Worm (Caenorhabditis elegans) whole organism, young adult: Measurements from ENCODE around the gene idpp-3.

Source experiments
- C06A6.2 ChIP-seq: fragments of 200-800 bp; sonication (Bioruptor generic); conservative IDR thresholded peaks from 2 replicates; pipeline ENCODE4 v1.3.6; 2022; ENCODE audit warnings: missing genetic modification characterization, missing compliant biosample characterization
- F49E8.2 ChIP-seq: sonication (generic microtip); optimal IDR thresholded peaks from 3 replicates; lab custom pipeline; 2017; ENCODE audit warnings: missing genetic modification characterization, mild to moderate bottlenecking, missing compliant biosample characterization, antibody characterized with exemption, moderate library complexity; ENCODE audit not compliant: insufficient read depth
- F52B5.7 ChIP-seq: sonication (generic microtip); optimal IDR thresholded peaks from 2 replicates; lab custom pipeline; 2016; ENCODE audit warnings: mild to moderate bottlenecking, missing genetic modification characterization, missing compliant biosample characterization
- F57A8.1 ChIP-seq: fragments of 200-800 bp; sonication (Bioruptor generic); optimal IDR thresholded peaks from 2 replicates; lab custom pipeline; 2018; ENCODE audit warnings: mild to moderate bottlenecking, missing genetic modification characterization, moderate library complexity, missing compliant biosample characterization
- T07F8.4 ChIP-seq: sonication (generic microtip); optimal IDR thresholded peaks from 2 replicates; lab custom pipeline; 2016; ENCODE audit warnings: mild to moderate bottlenecking, missing genetic modification characterization, moderate library complexity, missing compliant biosample characterization
- Y53F4B.3 ChIP-seq: fragments of 200-800 bp; sonication (Bioruptor generic); IDR thresholded peaks from 2 replicates; pipeline ENCODE4 v1.3.6; 2022; ENCODE audit warnings: missing genetic modification reagents, missing genetic modification characterization, missing compliant biosample characterization
- Y95B8A.8 ChIP-seq: fragments of 200-800 bp; sonication (Bioruptor generic); IDR thresholded peaks from 2 replicates; pipeline ENCODE4 v1.3.6; 2022; ENCODE audit warnings: missing genetic modification reagents, missing genetic modification characterization, missing compliant biosample characterization
- ZK185.1 ChIP-seq: sonication (generic microtip); optimal IDR thresholded peaks from 2 replicates; lab custom pipeline; 2016; ENCODE audit warnings: mild to moderate bottlenecking, missing genetic modification characterization, missing compliant biosample characterization; ENCODE audit not compliant: poor library complexity, severe bottlenecking
- attf-5 ChIP-seq: fragments of 200-800 bp; sonication (Bioruptor generic); optimal IDR thresholded peaks from 2 replicates; lab custom pipeline; 2018; ENCODE audit warnings: mild to moderate bottlenecking, missing genetic modification characterization, missing compliant biosample characterization
- attf-6 ChIP-seq: fragments of 200-800 bp; sonication (Bioruptor generic); IDR thresholded peaks from 2 replicates; pipeline ENCODE4 v1.3.6; 2022; ENCODE audit warnings: missing genetic modification reagents, missing genetic modification characterization, missing compliant biosample characterization
- ceh-100 ChIP-seq: fragments of 200-800 bp; sonication (Bioruptor generic); IDR thresholded peaks from 2 replicates; pipeline ENCODE4 v1.3.6; 2022; ENCODE audit warnings: missing genetic modification reagents, missing genetic modification characterization, missing compliant biosample characterization
- ceh-27 ChIP-seq: fragments of 200-800 bp; sonication (Bioruptor generic); optimal IDR thresholded peaks from 2 replicates; lab custom pipeline; 2018; ENCODE audit warnings: mild to moderate bottlenecking, missing genetic modification characterization, moderate library complexity, missing compliant biosample characterization
- chd-7 ChIP-seq: sonication (generic microtip); optimal IDR thresholded peaks from 2 replicates; lab custom pipeline; 2016; ENCODE audit warnings: mild to moderate bottlenecking, missing genetic modification characterization, moderate library complexity, missing compliant biosample characterization
- dpl-1 ChIP-seq: fragments of 150-350 bp; optimal IDR thresholded peaks from 2 replicates; lab custom pipeline; 2014; ENCODE audit warnings: missing biosample characterization, missing genetic modification reagents, missing genetic modification characterization
- egrh-3 ChIP-seq: fragments of 200-800 bp; sonication (Bioruptor generic); IDR thresholded peaks from 2 replicates; pipeline ENCODE4 v1.3.6; 2022; ENCODE audit warnings: missing genetic modification reagents, missing genetic modification characterization, missing compliant biosample characterization
- ets-4 ChIP-seq: fragments of 200-800 bp; sonication (Bioruptor generic); optimal IDR thresholded peaks from 2 replicates; lab custom pipeline; 2018; ENCODE audit warnings: mild to moderate bottlenecking, missing genetic modification characterization, missing compliant biosample characterization
- fkh-3 ChIP-seq: sonication (generic microtip); optimal IDR thresholded peaks from 2 replicates; lab custom pipeline; 2016; ENCODE audit warnings: mild to moderate bottlenecking, missing genetic modification characterization, missing compliant biosample characterization
- hlh-26 ChIP-seq: fragments of 200-800 bp; sonication (Bioruptor generic); conservative IDR thresholded peaks from 2 replicates; pipeline ENCODE4 v1.3.6; 2022; ENCODE audit warnings: missing genetic modification reagents, missing genetic modification characterization, missing compliant biosample characterization
- hmg-1.2 ChIP-seq: fragments of 200-800 bp; sonication (Bioruptor generic); IDR thresholded peaks from 2 replicates; pipeline ENCODE4 v1.3.6; 2022; ENCODE audit warnings: missing genetic modification reagents, missing genetic modification characterization, missing compliant biosample characterization
- hrde-1 ChIP-seq: sonication (generic microtip); optimal IDR thresholded peaks from 2 replicates; lab custom pipeline; 2016; ENCODE audit warnings: missing genetic modification characterization, mild to moderate bottlenecking, missing compliant biosample characterization, moderate library complexity, missing genotype, missing genetic modification reagents, borderline replicate concordance
- let-607 ChIP-seq, 2 experiments: fragments of 200-800 bp in 1 of 2; sonication (Bioruptor generic) in 1 of 2; sonication (generic microtip) in 1 of 2; optimal IDR thresholded peaks; 2 replicates each; lab custom pipeline; 2016 to 2018; ENCODE audit warnings: mild to moderate bottlenecking in 2 of 2, missing compliant biosample characterization in 2 of 2, missing genetic modification characterization in 2 of 2, moderate library complexity in 2 of 2, missing genotype in 1 of 2
- lin-40 ChIP-seq: sonication (generic microtip); optimal IDR thresholded peaks from 2 replicates; lab custom pipeline; 2016; ENCODE audit warnings: missing genetic modification characterization, mild to moderate bottlenecking, missing compliant biosample characterization, missing genotype, missing genetic modification reagents
- lir-1 ChIP-seq: fragments of 200-800 bp; sonication (Bioruptor generic); conservative IDR thresholded peaks from 2 replicates; pipeline ENCODE4 v1.3.6; 2022; ENCODE audit warnings: missing genetic modification reagents, missing genetic modification characterization, missing compliant biosample characterization
- mcd-1 ChIP-seq: fragments of 200-800 bp; sonication (Bioruptor generic); IDR thresholded peaks from 2 replicates; pipeline ENCODE4 v1.3.6; 2022; ENCODE audit warnings: missing genetic modification reagents, missing genetic modification characterization, missing compliant biosample characterization
- nfyb-1 ChIP-seq: fragments of 200-800 bp; sonication (Bioruptor generic); IDR thresholded peaks from 2 replicates; pipeline ENCODE4 v1.3.6; 2022; ENCODE audit warnings: missing genetic modification reagents, missing genetic modification characterization, missing compliant biosample characterization
- nhr-179 ChIP-seq: sonication (generic microtip); optimal IDR thresholded peaks from 2 replicates; lab custom pipeline; 2016; ENCODE audit warnings: mild to moderate bottlenecking, missing genetic modification characterization, missing compliant biosample characterization
- nhr-80 ChIP-seq: sonication (generic microtip); optimal IDR thresholded peaks from 2 replicates; lab custom pipeline; 2016; ENCODE audit warnings: missing genetic modification characterization, missing compliant biosample characterization
- snpc-1.1 ChIP-seq: sonication (generic microtip); optimal IDR thresholded peaks from 2 replicates; lab custom pipeline; 2017; ENCODE audit warnings: missing genetic modification characterization, mild to moderate bottlenecking, missing compliant biosample characterization, antibody characterized with exemption, moderate library complexity, missing genotype, missing genetic modification reagents; ENCODE audit not compliant: insufficient read depth
- snpc-3.4 ChIP-seq: sonication (generic microtip); optimal IDR thresholded peaks from 2 replicates; lab custom pipeline; 2017; ENCODE audit warnings: missing genetic modification characterization, mild to moderate bottlenecking, missing compliant biosample characterization, antibody characterized with exemption, moderate library complexity, missing genotype, missing genetic modification reagents
- snpc-4 ChIP-seq, 5 experiments: fragments of 150-350 bp in 1 of 5; sonication (generic microtip) in 4 of 5; optimal IDR thresholded peaks; 2 replicates each; lab custom pipeline; 2014 to 2018; ENCODE audit warnings: missing genetic modification characterization in 5 of 5, missing biosample characterization in 3 of 5, antibody characterized with exemption in 2 of 5, mild to moderate bottlenecking in 2 of 5, missing compliant biosample characterization in 2 of 5, missing genotype in 2 of 5, moderate library complexity in 2 of 5, missing genetic modification reagents in 1 of 5
- tlf-1 ChIP-seq: fragments of 200-800 bp; sonication (Bioruptor generic); optimal IDR thresholded peaks from 2 replicates; lab custom pipeline; 2018; ENCODE audit warnings: mild to moderate bottlenecking, missing genetic modification characterization, missing compliant biosample characterization
- unc-130 ChIP-seq: sonication (generic microtip); optimal IDR thresholded peaks from 2 replicates; lab custom pipeline; 2016; ENCODE audit warnings: missing genetic modification reagents, missing genetic modification characterization, missing compliant biosample characterization
- unc-62 ChIP-seq: fragments of 150-350 bp; optimal IDR thresholded peaks from 2 replicates; lab custom pipeline; 2014; ENCODE audit warnings: missing biosample characterization, missing genetic modification reagents, missing genetic modification characterization
- zfh-2 ChIP-seq: fragments of 200-800 bp; sonication (Bioruptor generic); conservative IDR thresholded peaks from 2 replicates; pipeline ENCODE4 v1.3.6; 2022; ENCODE audit warnings: missing genetic modification reagents, missing genetic modification characterization, missing compliant biosample characterization
- ztf-18 ChIP-seq: sonication (generic microtip); optimal IDR thresholded peaks from 2 replicates; lab custom pipeline; 2016; ENCODE audit warnings: missing genotype, mild to moderate bottlenecking, missing genetic modification characterization, missing compliant biosample characterization
- ztf-22 ChIP-seq: fragments of 200-800 bp; sonication (Bioruptor generic); optimal IDR thresholded peaks from 2 replicates; lab custom pipeline; 2018; ENCODE audit warnings: mild to moderate bottlenecking, missing genetic modification characterization, moderate library complexity, missing compliant biosample characterization
- ztf-25 ChIP-seq: fragments of 200-800 bp; sonication (Bioruptor generic); IDR thresholded peaks from 2 replicates; pipeline ENCODE4 v1.3.6; 2022; ENCODE audit warnings: missing genetic modification reagents, missing genetic modification characterization, missing compliant biosample characterization
- ztf-28 ChIP-seq: fragments of 200-800 bp; sonication (Bioruptor generic); IDR thresholded peaks from 2 replicates; pipeline ENCODE4 v1.3.6; 2022; ENCODE audit warnings: missing genetic modification reagents, missing genetic modification characterization, missing compliant biosample characterization

idpp-3 gene

DNA sequence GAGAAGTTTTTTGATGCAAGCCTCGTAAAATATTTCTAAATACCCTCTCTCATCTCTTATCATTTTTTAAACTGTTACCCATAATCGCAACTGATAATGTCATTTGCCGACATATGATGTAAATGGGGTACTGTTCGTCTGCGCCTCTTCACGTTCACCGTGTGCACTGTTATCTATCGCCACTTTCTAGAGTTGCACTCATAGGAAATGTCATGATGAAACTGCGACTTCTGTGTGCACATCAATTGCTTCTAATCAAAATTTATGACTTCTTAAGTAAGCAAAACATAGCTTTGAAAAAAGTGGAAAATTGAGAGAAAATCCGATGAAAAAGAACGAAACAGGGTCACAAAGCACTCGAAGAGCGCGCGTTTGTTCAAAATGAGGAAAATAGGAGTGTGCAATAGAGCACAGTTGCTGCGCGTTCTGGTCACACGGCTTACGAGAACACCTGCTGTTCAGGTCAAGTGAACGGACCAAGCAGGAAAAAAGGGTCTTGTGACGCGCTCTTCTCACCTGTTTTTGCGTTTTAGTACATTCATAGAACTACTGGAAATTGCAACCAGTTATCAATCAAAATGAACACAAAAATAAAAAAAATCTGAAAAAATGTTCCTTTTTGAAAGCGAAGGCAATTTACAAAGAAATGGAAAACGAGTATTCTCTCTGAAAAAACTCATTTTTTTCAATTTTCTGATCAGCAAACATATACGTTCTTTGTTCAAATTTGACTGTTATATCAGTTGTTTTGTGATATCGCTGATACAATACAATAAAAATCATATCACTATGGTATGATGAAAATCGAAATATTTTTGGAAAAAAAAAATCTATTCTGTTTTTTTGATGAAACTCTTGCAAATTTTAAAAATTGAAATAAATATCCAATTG is 14.7 kb downstream of the idpp-3 start (continued):
- TF ChIP-seq nhr-179 (tag; lab: Kevin White, UChicago) (no peak), mcd-1 (GFP tag; lab: Robert Waterston, UW) (peak; percentile 75), ceh-27 (GFP tag; lab: Kevin White, UChicago) (peak; percentile 36), hrde-1 (tag; lab: Kevin White, UChicago) (no peak), F49E8.2 (tag; lab: Kevin White, UChicago) (no peak), ets-4 (GFP tag; lab: Kevin White, UChicago) (peak; percentile 69), T07F8.4 (tag; lab: Kevin White, UChicago) (no peak), dpl-1 (GFP tag; lab: Kevin White, UChicago) (no peak), C06A6.2 (GFP tag; lab: Robert Waterston, UW) (no peak), ZK185.1 (tag; lab: Kevin White, UChicago) (no peak), chd-7 (tag; lab: Kevin White, UChicago) (no peak), nhr-80 (tag; lab: Kevin White, UChicago) (peak; percentile 93), hlh-26 (no peak), ztf-25 (GFP tag; lab: Robert Waterston, UW) (no peak), ztf-28 (GFP tag; lab: Robert Waterston, UW) (no peak), F57A8.1 (GFP tag; lab: Kevin White, UChicago) (no peak), ceh-100 (no peak), nfyb-1 (GFP tag; lab: Robert Waterston, UW) (0 out of 2 replicates have a peak, but pooled peaks have one; percentile 35), attf-5 (peak; percentile 32), hmg-1.2 (GFP tag; lab: Robert Waterston, UW) (peak; percentile 58; the same call in 1 of the 2 replicates), zfh-2 (no peak; the same call in 1 of the 2 replicates), lin-40 (tag; lab: Kevin White, UChicago) (no peak), F52B5.7 (no peak), unc-130 (GFP tag; lab: Kevin White, UChicago) (no peak), ztf-22 (GFP tag; lab: Kevin White, UChicago) (peak; percentile 49)

ce11 chrX:14946217-14946463 is 15.2 kb downstream of the idpp-3 start, which contains the start of gene mrp-5:
Gene mrp-5, minus strand, starts transcription at chrX:14946317.
- TF ChIP-seq unc-62 (no peak), snpc-3.4 (tag; lab: Kevin White, UChicago) (no peak), egrh-3 (GFP tag; lab: Robert Waterston, UW) (no peak), Y95B8A.8 (GFP tag; lab: Robert Waterston, UW) (no peak), lir-1 (GFP tag; lab: Robert Waterston, UW) (no peak), Y53F4B.3 (GFP tag; lab: Robert Waterston, UW) (no peak), snpc-4 (GFP tag; optimal IDR thresholded peaks at IDR 0.05; lab: Kevin White, UChicago) (no peak), snpc-4 (tag; optimal IDR thresholded peaks at IDR 0.05; lab: Kevin White, UChicago) (no peak), ztf-18 (tag; lab: Kevin White, UChicago) (no peak)
- TF ChIP-seq, all 124 proteins: peak for 0

ce11 chrX:14938188-14938587 is 23.2 kb downstream of the idpp-3 start:
- TF ChIP-seq attf-6 (GFP tag; lab: Robert Waterston, UW) (no peak), F49E8.2 (tag; lab: Kevin White, UChicago) (no peak), let-607 (tag; optimal IDR thresholded peaks at IDR 0.05; lab: Kevin White, UChicago) (peak in 1 of 2 experiments; percentile 5), hmg-1.2 (GFP tag; lab: Robert Waterston, UW) (peak; percentile 57; the same call in 1 of the 2 replicates), fkh-3 (peak; percentile 2), tlf-1 (GFP tag; lab: Kevin White, UChicago) (no peak), snpc-4 (GFP tag; optimal IDR thresholded peaks at IDR 0.05; lab: Kevin White, UChicago) (peak; percentile 44), snpc-4 (tag; optimal IDR thresholded peaks at IDR 0.05; lab: Kevin White, UChicago) (peak; percentile 62 to 94 (median 84)), snpc-1.1 (tag; lab: Kevin White, UChicago) (peak; percentile 56)
